Fruit fly (Drosophila melanogaster): ENCODE data around the gene CG15599.

CG15599 gene

dm6 chrX:15701047-15701446 is 12.4 kb upstream of the CG15599 start, which contains the start of gene CG9240 (continued):
- no peak for TF ChIP-seq CG7963 (GFP tag; IDR thresholded peaks at IDR 0.05; ENCODE audit: partially characterized antibody)
- TF ChIP-seq ac (GFP tag; optimal IDR thresholded peaks at IDR 0.05) = no peak
- no peak for TF ChIP-seq Oli (tag; optimal IDR thresholded peaks at IDR 0.05)
- TF ChIP-seq CG12236 (GFP tag; optimal IDR thresholded peaks at IDR 0.05) = no peak
- TF ChIP-seq CG3847 (GFP tag; IDR thresholded peaks at IDR 0.05) = no peak
- TF ChIP-seq NK7.1 (GFP tag; optimal IDR thresholded peaks at IDR 0.05) = no peak
- 0 out of 2 replicates have a peak, but pooled peaks have one; percentile 28 for TF ChIP-seq slbo (GFP tag; IDR thresholded peaks at IDR 0.05)
- peak; percentile 69 for TF ChIP-seq CG15514 (GFP tag; optimal IDR thresholded peaks at IDR 0.05)
- TF ChIP-seq zfh2 (GFP tag; optimal IDR thresholded peaks at IDR 0.05) = no peak
- TF ChIP-seq CG4282 (GFP tag; optimal IDR thresholded peaks at IDR 0.05) = no peak
- no peak for TF ChIP-seq CG8924 (tag; optimal IDR thresholded peaks at IDR 0.05)
- 0 out of 3 replicates have a peak, but pooled peaks have one; percentile 28 for TF ChIP-seq zfh1 (GFP tag; IDR thresholded peaks at IDR 0.05)
- no peak for TF ChIP-seq Sry-β (GFP tag; optimal IDR thresholded peaks at IDR 0.05)
- TF ChIP-seq CG12769 (tag; optimal IDR thresholded peaks at IDR 0.05) = peak; percentile 5
- peak; percentile 28; the same call in 1 of the 2 replicates for TF ChIP-seq amos (GFP tag; IDR thresholded peaks at IDR 0.05; ENCODE audit: partially characterized antibody)
- no peak for TF ChIP-seq gro (GFP tag; optimal IDR thresholded peaks at IDR 0.05)
- TF ChIP-seq wdn (GFP tag; IDR thresholded peaks at IDR 0.05) = no peak
- peak; percentile 28 for TF ChIP-seq CG3995 (GFP tag; optimal IDR thresholded peaks at IDR 0.05)
- no peak for TF ChIP-seq CG15073 (GFP tag; optimal IDR thresholded peaks at IDR 0.05)
- TF ChIP-seq nerfin-2 (GFP tag; IDR thresholded peaks at IDR 0.05; ENCODE audit: partially characterized antibody) = no peak
- TF ChIP-seq Atf-2 (GFP tag; optimal IDR thresholded peaks at IDR 0.05) = no peak
- TF ChIP-seq bsh (GFP tag; optimal IDR thresholded peaks at IDR 0.05) = no peak
- no peak for TF ChIP-seq Jarid2 (GFP tag; optimal IDR thresholded peaks at IDR 0.05)
- peak; percentile 18 for TF ChIP-seq CG15479 (GFP tag; optimal IDR thresholded peaks at IDR 0.05)
- peak; percentile 78 for TF ChIP-seq Dref (GFP tag; IDR thresholded peaks at IDR 0.05)
- no peak for TF ChIP-seq CG7786 (GFP tag; optimal IDR thresholded peaks at IDR 0.05)
- TF ChIP-seq CG33557 (GFP tag; optimal IDR thresholded peaks at IDR 0.05) = no peak
- TF ChIP-seq gce (GFP tag; IDR thresholded peaks at IDR 0.05) = no peak
- TF ChIP-seq CG3065 (GFP tag; optimal IDR thresholded peaks at IDR 0.05) = no peak
- no peak for TF ChIP-seq crol (GFP tag; IDR thresholded peaks at IDR 0.05)
- TF ChIP-seq CG10565 (GFP tag; optimal IDR thresholded peaks at IDR 0.05) = no peak
- TF ChIP-seq HLH4C (GFP tag; IDR thresholded peaks at IDR 0.05; ENCODE audit: partially characterized antibody) = peak; percentile 35; the same call in 1 of the 3 replicates
- no peak for TF ChIP-seq Side (GFP tag; optimal IDR thresholded peaks at IDR 0.05)
- TF ChIP-seq pho (GFP tag; optimal IDR thresholded peaks at IDR 0.05) = no peak
- TF ChIP-seq Ravus (GFP tag; IDR thresholded peaks at IDR 0.05) = no peak
- no peak for TF ChIP-seq CG1024 (GFP tag; IDR thresholded peaks at IDR 0.05)
- TF ChIP-seq CG9727 (GFP tag; optimal IDR thresholded peaks at IDR 0.05) = no peak
- TF ChIP-seq Tbp (GFP tag; optimal IDR thresholded peaks at IDR 0.05) = no peak
- TF ChIP-seq CG7271 (tag; optimal IDR thresholded peaks at IDR 0.05) = no peak
- TF ChIP-seq Awh (GFP tag; IDR thresholded peaks at IDR 0.05) = no peak
- no peak for TF ChIP-seq toy (GFP tag; IDR thresholded peaks at IDR 0.05)
- TF ChIP-seq D (optimal IDR thresholded peaks at IDR 0.05) = no peak
- no peak for TF ChIP-seq D (GFP tag; optimal IDR thresholded peaks at IDR 0.05)
- TF ChIP-seq MTF-1 (GFP tag; optimal IDR thresholded peaks at IDR 0.05; ENCODE audit: borderline replicate concordance) = no peak
- peak; percentile 19 for TF ChIP-seq gfzf (GFP tag; optimal IDR thresholded peaks at IDR 0.05)
- TF ChIP-seq CG9215 (GFP tag; IDR thresholded peaks at IDR 0.05) = no peak
- no peak for TF ChIP-seq CG5245 (GFP tag; optimal IDR thresholded peaks at IDR 0.05)
- no peak for TF ChIP-seq pros (GFP tag; optimal IDR thresholded peaks at IDR 0.05)
- no peak for TF ChIP-seq fd102C (GFP tag; optimal IDR thresholded peaks at IDR 0.05)
- TF ChIP-seq Ssrp (tag; optimal IDR thresholded peaks at IDR 0.05) = no peak
- peak; percentile 60 for TF ChIP-seq CG1603 (tag; optimal IDR thresholded peaks at IDR 0.05)

Data from whole organism, embryonic.